Fruit fly (Drosophila melanogaster) whole organism, embryonic: ENCODE data around the gene CG12171.

Experiments
- CG10209 ChIP-seq: fragments of 200-800 bp; sonication (Bioruptor generic); optimal IDR thresholded peaks from 3 replicates; lab custom pipeline; 2017; ENCODE audit warnings: missing biosample characterization, mild to moderate bottlenecking, missing genetic modification characterization, missing genetic modification reagents
- CG1024 ChIP-seq: fragments of 200-800 bp; sonication (Bioruptor generic); IDR thresholded peaks from 2 replicates; pipeline ENCODE4 v1.3.6; 2022; ENCODE audit warnings: missing biosample characterization, missing genetic modification characterization
- CG10274 ChIP-seq: fragments of 200-800 bp; sonication (Bioruptor generic); optimal IDR thresholded peaks from 3 replicates; lab custom pipeline; 2017; ENCODE audit warnings: missing biosample characterization, mild to moderate bottlenecking, missing genetic modification characterization
- CG11398 ChIP-seq: fragments of 200-800 bp; sonication (Bioruptor generic); optimal IDR thresholded peaks from 2 replicates; lab custom pipeline; 2016; ENCODE audit warnings: missing biosample characterization, missing genetic modification characterization
- CG1233 ChIP-seq: fragments of 200-800 bp; sonication (Bioruptor generic); optimal IDR thresholded peaks from 4 replicates; lab custom pipeline; 2018; ENCODE audit warnings: missing biosample characterization, mild to moderate bottlenecking, missing genetic modification characterization
- CG15479 ChIP-seq: fragments of 200-800 bp; sonication (Bioruptor generic); optimal IDR thresholded peaks from 3 replicates; lab custom pipeline; 2019; ENCODE audit warnings: missing biosample characterization, mild to moderate bottlenecking, missing genetic modification characterization, moderate library complexity
- CG18599 ChIP-seq: fragments of 200-800 bp; sonication (Bioruptor generic); optimal IDR thresholded peaks from 3 replicates; lab custom pipeline; 2017; ENCODE audit warnings: missing biosample characterization, missing genetic modification characterization, mild to moderate bottlenecking, moderate library complexity, missing genetic modification reagents
- CG31365 ChIP-seq: fragments of 200-800 bp; sonication (Bioruptor generic); optimal IDR thresholded peaks from 2 replicates; lab custom pipeline; 2018; ENCODE audit warnings: missing biosample characterization, mild to moderate bottlenecking, missing genetic modification characterization
- CG3726 ChIP-seq: fragments of 200-800 bp; sonication (Bioruptor generic); IDR thresholded peaks from 3 replicates; pipeline ENCODE4, ENCODE4 v1.3.6; 2022; ENCODE audit warnings: missing biosample characterization, missing genetic modification characterization
- CG43689 ChIP-seq: fragments of 200-800 bp; sonication (Bioruptor generic); IDR thresholded peaks from 2 replicates; pipeline ENCODE4 v1.3.6; 2022; ENCODE audit warnings: missing biosample characterization, missing genetic modification characterization
- CG4404 ChIP-seq: fragments of 200-800 bp; sonication (Bioruptor generic); IDR thresholded peaks from 2 replicates; pipeline ENCODE4 v1.3.6; 2022; ENCODE audit warnings: missing biosample characterization, missing genetic modification characterization
- CG6689 ChIP-seq: fragments of 200-800 bp; sonication (Bioruptor generic); IDR thresholded peaks from 2 replicates; pipeline ENCODE4 v1.3.6; 2022; ENCODE audit warnings: missing biosample characterization, missing genetic modification characterization
- CG7372 ChIP-seq: fragments of 200-800 bp; sonication (Bioruptor generic); IDR thresholded peaks from 2 replicates; pipeline ENCODE4 v1.3.6; 2022; ENCODE audit warnings: missing biosample characterization, missing genetic modification characterization
- CG7963 ChIP-seq: fragments of 200-800 bp; sonication (Bioruptor generic); IDR thresholded peaks from 3 replicates; pipeline ENCODE4 v1.3.6; 2022; ENCODE audit warnings: missing biosample characterization, missing genetic modification characterization; ENCODE audit not compliant: partially characterized antibody
- CG9609 ChIP-seq: fragments of 200-800 bp; sonication (Bioruptor generic); optimal IDR thresholded peaks from 3 replicates; lab custom pipeline; 2016; ENCODE audit warnings: missing biosample characterization, missing genetic modification characterization
- CG9727 ChIP-seq: fragments of 200-800 bp; sonication (Bioruptor generic); optimal IDR thresholded peaks from 3 replicates; lab custom pipeline; 2017; ENCODE audit warnings: missing biosample characterization, mild to moderate bottlenecking, missing genetic modification characterization
- Camta ChIP-seq: fragments of 200-800 bp; sonication (Bioruptor generic); optimal IDR thresholded peaks from 2 replicates; lab custom pipeline; 2016; ENCODE audit warnings: missing biosample characterization, missing genetic modification characterization
- CrebB ChIP-seq: fragments of 200-800 bp; sonication (Bioruptor generic); optimal IDR thresholded peaks from 3 replicates; lab custom pipeline; 2018; ENCODE audit warnings: missing biosample characterization, mild to moderate bottlenecking, missing genetic modification characterization
- Deaf1 ChIP-seq: fragments of 200-800 bp; optimal IDR thresholded peaks from 3 replicates; lab custom pipeline; 2019; ENCODE audit warnings: missing biosample characterization, mild to moderate bottlenecking, missing genetic modification characterization, moderate library complexity
- E2f1 ChIP-seq: fragments of 200-800 bp; sonication (Bioruptor generic); IDR thresholded peaks from 2 replicates; pipeline ENCODE4 v1.3.6; 2022; ENCODE audit warnings: missing biosample characterization, missing genetic modification characterization
- Ets97D ChIP-seq: fragments of 200-800 bp; sonication (Bioruptor generic); optimal IDR thresholded peaks from 3 replicates; lab custom pipeline; 2016; ENCODE audit warnings: missing biosample characterization, missing genetic modification characterization
- Hr51 ChIP-seq, 2 experiments: fragments of 200-800 bp; sonication (Bioruptor generic); optimal IDR thresholded peaks; 2 replicates in 1 of 2; 3 replicates in 1 of 2; lab custom pipeline; 2016 to 2018; ENCODE audit warnings: missing biosample characterization in 2 of 2, missing genetic modification characterization in 2 of 2, mild to moderate bottlenecking in 1 of 2, moderate library complexity in 1 of 2
- Mad ChIP-seq: fragments of 200-800 bp; sonication (Bioruptor generic); optimal IDR thresholded peaks from 2 replicates; lab custom pipeline; 2016; ENCODE audit warnings: missing biosample characterization, missing genetic modification characterization
- Meics ChIP-seq: fragments of 200-800 bp; sonication (Bioruptor generic); optimal IDR thresholded peaks from 2 replicates; lab custom pipeline; 2017; ENCODE audit warnings: missing biosample characterization, mild to moderate bottlenecking, missing genetic modification characterization
- NC2β ChIP-seq: fragments of 200-800 bp; sonication (Bioruptor generic); optimal IDR thresholded peaks from 2 replicates; lab custom pipeline; 2016; ENCODE audit warnings: missing biosample characterization, missing genetic modification characterization
- Oli ChIP-seq: fragments of 200-800 bp; sonication (Bioruptor generic); optimal IDR thresholded peaks from 2 replicates; lab custom pipeline; 2018; ENCODE audit warnings: missing biosample characterization, mild to moderate bottlenecking, missing genetic modification characterization, moderate library complexity
- Pdp1 ChIP-seq, 2 experiments: fragments of 200-800 bp; sonication (Bioruptor generic); optimal IDR thresholded peaks; 3 replicates each; lab custom pipeline; 2016; ENCODE audit warnings: missing biosample characterization in 2 of 2, missing genetic modification characterization in 2 of 2, mild to moderate bottlenecking in 1 of 2, moderate library complexity in 1 of 2
- ara ChIP-seq: fragments of 200-800 bp; sonication (Bioruptor generic); IDR thresholded peaks from 2 replicates; pipeline ENCODE4 v1.3.6; 2022; ENCODE audit warnings: missing biosample characterization, missing genetic modification characterization
- ato ChIP-seq: fragments of 200-800 bp; sonication (Bioruptor generic); IDR thresholded peaks from 2 replicates; pipeline ENCODE4 v1.3.6; 2022; ENCODE audit warnings: missing biosample characterization, missing genetic modification characterization; ENCODE audit not compliant: partially characterized antibody
- bsh ChIP-seq, 2 experiments: fragments of 200-800 bp; sonication (Bioruptor generic); optimal IDR thresholded peaks; 2 replicates each; lab custom pipeline; 2017 to 2018; ENCODE audit warnings: mild to moderate bottlenecking in 2 of 2, missing biosample characterization in 2 of 2, missing genetic modification characterization in 2 of 2, moderate library complexity in 1 of 2
- danr ChIP-seq: fragments of 200-800 bp; sonication (Bioruptor generic); IDR thresholded peaks from 2 replicates; pipeline ENCODE4 v1.3.6; 2022; ENCODE audit warnings: missing biosample characterization, missing genetic modification characterization
- dm ChIP-seq: fragments of 200-800 bp; sonication (Bioruptor generic); optimal IDR thresholded peaks from 3 replicates; lab custom pipeline; 2016; ENCODE audit warnings: missing biosample characterization, missing genetic modification characterization
- dmrt11E ChIP-seq: fragments of 200-800 bp; sonication (Bioruptor generic); optimal IDR thresholded peaks from 3 replicates; lab custom pipeline; 2018; ENCODE audit warnings: missing biosample characterization, mild to moderate bottlenecking, missing genetic modification characterization, moderate library complexity
- gsb ChIP-seq: fragments of 200-800 bp; sonication (Bioruptor generic); IDR thresholded peaks from 2 replicates; pipeline ENCODE4 v1.3.6; 2022; ENCODE audit warnings: missing biosample characterization, missing genetic modification characterization
- h ChIP-seq: fragments of >200 bp; optimal IDR thresholded peaks from 2 replicates; lab custom pipeline; 2017
- kay ChIP-seq: fragments of 200-800 bp; sonication (Bioruptor generic); optimal IDR thresholded peaks from 2 replicates; lab custom pipeline; 2016; ENCODE audit warnings: missing biosample characterization, missing genetic modification characterization
- klu ChIP-seq: fragments of 200-800 bp; sonication (Bioruptor generic); IDR thresholded peaks from 2 replicates; pipeline ENCODE4 v1.3.6; 2022; ENCODE audit warnings: missing biosample characterization, missing genetic modification characterization
- kni ChIP-seq: fragments of 200-800 bp; sonication (Bioruptor generic); optimal IDR thresholded peaks from 3 replicates; lab custom pipeline; 2017; ENCODE audit warnings: mild to moderate bottlenecking, missing biosample characterization, missing genetic modification reagents, missing genetic modification characterization
- lbe ChIP-seq: fragments of 200-800 bp; sonication (Bioruptor generic); optimal IDR thresholded peaks from 2 replicates; lab custom pipeline; 2016; ENCODE audit warnings: missing biosample characterization, mild to moderate bottlenecking, missing genetic modification characterization
- lmd ChIP-seq: fragments of 200-800 bp; sonication (Bioruptor generic); IDR thresholded peaks from 2 replicates; pipeline ENCODE4 v1.3.6; 2022; ENCODE audit warnings: missing biosample characterization, missing genetic modification characterization
- mld ChIP-seq: fragments of 200-800 bp; sonication (Bioruptor generic); IDR thresholded peaks from 3 replicates; pipeline ENCODE4 v1.3.6; 2022; ENCODE audit warnings: missing biosample characterization, missing genetic modification characterization; ENCODE audit not compliant: partially characterized antibody
- nom ChIP-seq: fragments of 200-800 bp; sonication (Bioruptor generic); optimal IDR thresholded peaks from 2 replicates; lab custom pipeline; 2017; ENCODE audit warnings: missing biosample characterization, missing genetic modification characterization, mild to moderate bottlenecking, moderate library complexity, missing genetic modification reagents
- pzg ChIP-seq: fragments of 200-800 bp; sonication (Bioruptor generic); optimal IDR thresholded peaks from 3 replicates; lab custom pipeline; 2018; ENCODE audit warnings: missing biosample characterization, mild to moderate bottlenecking, missing genetic modification characterization, moderate library complexity
- scrt ChIP-seq: fragments of 200-800 bp; sonication (Bioruptor generic); optimal IDR thresholded peaks from 2 replicates; lab custom pipeline; 2018; ENCODE audit warnings: missing biosample characterization, mild to moderate bottlenecking, missing genetic modification characterization, moderate library complexity
- sens ChIP-seq: fragments of 200-800 bp; sonication (Bioruptor generic); peaks from one replicate; lab custom pipeline; 2016; ENCODE audit warnings: missing biosample characterization, missing genetic modification characterization
- tio ChIP-seq: fragments of 200-800 bp; sonication (Bioruptor generic); optimal IDR thresholded peaks from 2 replicates; lab custom pipeline; 2017; ENCODE audit warnings: missing biosample characterization, missing genetic modification characterization, inconsistent platforms
- vfl ChIP-seq: fragments of 200-800 bp; sonication (Bioruptor generic); optimal IDR thresholded peaks from 2 replicates; lab custom pipeline; 2016; ENCODE audit warnings: missing biosample characterization, missing genetic modification characterization
- vvl ChIP-seq: fragments of 200-800 bp; sonication (Bioruptor generic); IDR thresholded peaks from 2 replicates; pipeline ENCODE4 v1.3.6; 2022; ENCODE audit warnings: missing biosample characterization, missing genetic modification characterization
- zfh1 ChIP-seq: fragments of 200-800 bp; sonication (Bioruptor generic); IDR thresholded peaks from 3 replicates; pipeline ENCODE4 v1.3.6; 2022; ENCODE audit warnings: missing biosample characterization, missing genetic modification characterization

The CG12171 gene

dm6 chr3R:5620387-5620956 is 13.0 kb upstream of the CG12171 start (continued):
- TF ChIP-seq lbe (GFP tag; lab: Kevin White, UChicago) (no peak), Mad (peak; percentile 41), Camta (peak; percentile 62), h (lab: Kevin White, UChicago) (no peak), CG31365 (tag; lab: Kevin White, UChicago) (no peak), zfh1 (peak; percentile 74), CG1233 (GFP tag; lab: Kevin White, UChicago) (peak; percentile 59), lmd (peak; percentile 69), kay (GFP tag; lab: Kevin White, UChicago) (peak; percentile 10), CG7963 (no peak)

DNA sequence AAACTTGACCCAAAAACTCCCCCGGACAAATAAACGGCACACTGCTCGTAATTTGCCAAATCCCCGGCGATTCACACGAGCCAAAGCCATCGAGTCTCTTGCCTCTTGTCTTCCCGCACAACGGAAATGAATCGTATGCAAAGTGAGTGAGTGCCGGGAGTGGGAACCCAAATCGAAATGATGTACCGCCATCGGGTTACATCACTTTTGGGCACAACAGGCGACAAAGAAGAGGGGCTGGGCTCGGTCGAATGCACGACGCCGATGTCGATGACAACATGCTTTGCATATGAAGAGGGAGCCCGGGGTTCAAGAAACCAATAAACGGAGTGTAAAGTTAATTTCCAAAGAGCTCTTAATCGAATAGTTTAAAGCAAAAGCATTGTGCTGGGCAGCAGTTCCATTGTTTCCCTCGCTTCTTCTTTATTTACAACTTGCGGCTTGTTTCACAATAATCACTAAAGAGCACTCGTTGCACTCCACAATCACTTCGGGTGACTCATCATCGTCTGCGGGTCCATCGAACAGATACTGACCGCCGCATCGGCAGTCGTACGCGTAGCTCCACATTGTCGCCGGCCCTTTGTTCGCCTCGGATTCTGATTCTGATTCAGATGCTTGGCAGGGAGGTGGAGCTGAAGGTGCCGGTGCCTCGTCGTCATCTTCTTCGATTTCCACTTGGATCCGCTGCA is 11.6 kb upstream of the CG12171 start:
- TF ChIP-seq Pdp1 (GFP tag; optimal IDR thresholded peaks at IDR 0.05; lab: Kevin White, UChicago) (peak in 1 of 2 experiments; percentile 69), CG3726 (GFP tag; lab: Robert Waterston, UW) (0 out of 3 replicates have a peak, but pooled peaks have one; percentile 19), dmrt11E (no peak), kni (peak; percentile 43), ato (GFP tag; lab: Robert Waterston, UW) (no peak), CG9727 (no peak), CG7372 (GFP tag; lab: Robert Waterston, UW) (no peak), sens (GFP tag; lab: Kevin White, UChicago) (peak; percentile 23), pzg (GFP tag; lab: Kevin White, UChicago) (no peak), dm (GFP tag; lab: Kevin White, UChicago) (no peak), scrt (no peak), Meics (no peak), NC2β (no peak), klu (GFP tag; lab: Robert Waterston, UW) (no peak), CG11398 (no peak), CG10274 (no peak), tio (GFP tag; lab: Kevin White, UChicago) (no peak), CG15479 (GFP tag; lab: Kevin White, UChicago) (no peak), CG6689 (GFP tag; lab: Robert Waterston, UW) (no peak), Hr51 (GFP tag; optimal IDR thresholded peaks at IDR 0.05; lab: Kevin White, UChicago) (no peak), CG10209 (GFP tag; lab: Kevin White, UChicago) (no peak), nom (GFP tag; lab: Kevin White, UChicago) (peak; percentile 95), CG1024 (no peak), Ets97D (GFP tag; lab: Kevin White, UChicago) (no peak), Oli (no peak), CG4404 (GFP tag; lab: Robert Waterston, UW) (no peak), danr (GFP tag; lab: Robert Waterston, UW) (no peak), E2f1 (no peak), ara (GFP tag; lab: Robert Waterston, UW) (no peak), vfl (GFP tag; lab: Kevin White, UChicago) (no peak), vvl (GFP tag; lab: Robert Waterston, UW) (peak; percentile 70; the same call in 1 of the 2 replicates), CG18599 (GFP tag; lab: Kevin White, UChicago) (no peak), mld (GFP tag; lab: Robert Waterston, UW) (0 out of 3 replicates have a peak, but pooled peaks have one; percentile 17), CG43689 (GFP tag; lab: Robert Waterston, UW) (no peak), gsb (GFP tag; lab: Robert Waterston, UW) (no peak), kay (GFP tag; lab: Kevin White, UChicago) (peak; percentile 8), bsh (GFP tag; optimal IDR thresholded peaks at IDR 0.05; lab: Kevin White, UChicago) (no peak), Deaf1 (tag; lab: Kevin White, UChicago) (peak; percentile 24), CrebB (no peak), CG9609 (no peak)
